Worm (Caenorhabditis elegans): Measurements from ENCODE around the gene npr-11.

DNA sequence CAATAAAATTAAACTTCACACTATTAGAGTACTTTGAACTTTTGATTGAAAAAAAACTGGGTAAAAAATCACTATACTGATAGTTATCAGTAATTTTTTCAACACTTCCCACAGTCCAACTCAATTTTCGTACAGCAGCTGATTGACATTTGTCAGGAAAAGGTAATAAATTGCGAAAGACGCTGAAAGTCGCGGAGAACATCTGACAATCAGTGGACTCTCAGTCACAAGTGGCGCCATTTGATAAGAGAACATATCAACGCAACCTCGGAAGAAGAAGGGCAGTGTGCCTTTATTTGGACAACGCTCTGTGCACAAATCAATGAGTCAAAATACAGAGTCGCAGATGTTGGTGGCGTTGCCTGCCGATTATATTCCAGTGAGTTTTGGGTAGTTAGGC is 17.1 kb upstream of the npr-11 start, which contains the start of gene C52B11.5:
- TF ChIP-seq flt-1 (GFP tag; IDR thresholded peaks at IDR 0.05) (no peak), med-1 (GFP tag; optimal IDR thresholded peaks at IDR 0.05; ENCODE audit: insufficient read depth) (no peak), tab-1 (GFP tag; IDR thresholded peaks at IDR 0.05) (no peak), T22C8.4 (GFP tag; IDR thresholded peaks at IDR 0.05) (no peak), cog-1 (tag; optimal IDR thresholded peaks at IDR 0.05) (no peak), ztf-29 (GFP tag; IDR thresholded peaks at IDR 0.05) (no peak), ztf-23 (GFP tag; IDR thresholded peaks at IDR 0.05) (no peak), ref-1 (GFP tag; conservative IDR thresholded peaks at IDR 0.05) (no peak), klf-2 (GFP tag; conservative IDR thresholded peaks at IDR 0.05) (no peak)
